Worm (Caenorhabditis elegans) whole organism, young adult: ENCODE data around the gene vamp-7.

Source experiments
- B0019.2 ChIP-seq: fragments of 200-800 bp; sonication (Bioruptor generic); conservative IDR thresholded peaks from 2 replicates; pipeline ENCODE4 v1.3.6; 2022; ENCODE audit warnings: missing genetic modification reagents, missing genetic modification characterization, missing compliant biosample characterization
- B0035.1 ChIP-seq: sonication (generic microtip); optimal IDR thresholded peaks from 2 replicates; lab custom pipeline; 2016; ENCODE audit warnings: missing genetic modification characterization, mild to moderate bottlenecking, missing compliant biosample characterization, missing genotype, missing genetic modification reagents
- B0336.3 ChIP-seq: fragments of 200-800 bp; sonication (Bioruptor generic); IDR thresholded peaks from 2 replicates; pipeline ENCODE4 v1.3.6; 2022; ENCODE audit warnings: missing genetic modification characterization, missing compliant biosample characterization
- D2030.7 ChIP-seq: fragments of 200-800 bp; sonication (Bioruptor generic); IDR thresholded peaks from 2 replicates; pipeline ENCODE4 v1.3.6; 2022; ENCODE audit warnings: missing genetic modification reagents, missing genetic modification characterization, missing compliant biosample characterization
- F33H1.4 ChIP-seq: fragments of 200-800 bp; sonication (Bioruptor generic); IDR thresholded peaks from 2 replicates; pipeline ENCODE4 v1.3.6; 2022; ENCODE audit warnings: missing genetic modification reagents, missing genetic modification characterization, missing compliant biosample characterization
- F52B5.7 ChIP-seq: sonication (generic microtip); optimal IDR thresholded peaks from 2 replicates; lab custom pipeline; 2016; ENCODE audit warnings: mild to moderate bottlenecking, missing genetic modification characterization, missing compliant biosample characterization
- F55B11.4 ChIP-seq: sonication (generic microtip); optimal IDR thresholded peaks from 2 replicates; lab custom pipeline; 2016; ENCODE audit warnings: missing compliant biosample characterization, missing genetic modification characterization, borderline replicate concordance; ENCODE audit not compliant: insufficient read depth
- F57C9.4 ChIP-seq: sonication (generic microtip); optimal IDR thresholded peaks from 2 replicates; lab custom pipeline; 2017; ENCODE audit warnings: mild to moderate bottlenecking, missing genetic modification characterization, missing compliant biosample characterization
- K11D2.4 ChIP-seq: fragments of 200-800 bp; sonication (Bioruptor generic); IDR thresholded peaks from 2 replicates; pipeline ENCODE4 v1.3.6; 2022; ENCODE audit warnings: missing genetic modification reagents, missing genetic modification characterization, missing compliant biosample characterization
- T07F8.4 ChIP-seq: sonication (generic microtip); optimal IDR thresholded peaks from 2 replicates; lab custom pipeline; 2016; ENCODE audit warnings: mild to moderate bottlenecking, missing genetic modification characterization, moderate library complexity, missing compliant biosample characterization
- Y53F4B.3 ChIP-seq: fragments of 200-800 bp; sonication (Bioruptor generic); IDR thresholded peaks from 2 replicates; pipeline ENCODE4 v1.3.6; 2022; ENCODE audit warnings: missing genetic modification reagents, missing genetic modification characterization, missing compliant biosample characterization
- Y53G8AR.9 ChIP-seq: fragments of 200-800 bp; sonication (Bioruptor generic); conservative IDR thresholded peaks from 2 replicates; pipeline ENCODE4 v1.3.6; 2022; ENCODE audit warnings: missing genetic modification reagents, missing genetic modification characterization, missing compliant biosample characterization
- aptf-3 ChIP-seq: fragments of 200-800 bp; sonication (Bioruptor generic); IDR thresholded peaks from 2 replicates; pipeline ENCODE4 v1.3.6; 2022; ENCODE audit warnings: missing genetic modification characterization, missing compliant biosample characterization
- attf-6 ChIP-seq: fragments of 200-800 bp; sonication (Bioruptor generic); IDR thresholded peaks from 2 replicates; pipeline ENCODE4 v1.3.6; 2022; ENCODE audit warnings: missing genetic modification reagents, missing genetic modification characterization, missing compliant biosample characterization
- bed-2 ChIP-seq: fragments of 200-800 bp; sonication (Bioruptor generic); IDR thresholded peaks from 2 replicates; pipeline ENCODE4 v1.3.6; 2022; ENCODE audit warnings: missing genetic modification reagents, missing genetic modification characterization, missing compliant biosample characterization
- ceh-100 ChIP-seq: fragments of 200-800 bp; sonication (Bioruptor generic); IDR thresholded peaks from 2 replicates; pipeline ENCODE4 v1.3.6; 2022; ENCODE audit warnings: missing genetic modification reagents, missing genetic modification characterization, missing compliant biosample characterization
- ceh-27 ChIP-seq: fragments of 200-800 bp; sonication (Bioruptor generic); optimal IDR thresholded peaks from 2 replicates; lab custom pipeline; 2018; ENCODE audit warnings: mild to moderate bottlenecking, missing genetic modification characterization, moderate library complexity, missing compliant biosample characterization
- ceh-58 ChIP-seq: fragments of 200-800 bp; sonication (Bioruptor generic); IDR thresholded peaks from 2 replicates; pipeline ENCODE4 v1.3.6; 2022; ENCODE audit warnings: missing genetic modification characterization, missing compliant biosample characterization
- ceh-79 ChIP-seq: sonication (generic microtip); optimal IDR thresholded peaks from 2 replicates; lab custom pipeline; 2017; ENCODE audit warnings: mild to moderate bottlenecking, missing genetic modification characterization, missing compliant biosample characterization
- ceh-91 ChIP-seq: fragments of 200-800 bp; sonication (Bioruptor generic); IDR thresholded peaks from 2 replicates; pipeline ENCODE4 v1.3.6; 2022; ENCODE audit warnings: missing genetic modification reagents, missing genetic modification characterization, missing compliant biosample characterization
- chd-7 ChIP-seq: sonication (generic microtip); optimal IDR thresholded peaks from 2 replicates; lab custom pipeline; 2016; ENCODE audit warnings: mild to moderate bottlenecking, missing genetic modification characterization, moderate library complexity, missing compliant biosample characterization
- die-1 ChIP-seq: sonication (generic microtip); optimal IDR thresholded peaks from 2 replicates; lab custom pipeline; 2016; ENCODE audit warnings: missing genotype, mild to moderate bottlenecking, missing genetic modification characterization, missing compliant biosample characterization
- egl-18 ChIP-seq: fragments of 200-800 bp; sonication (Bioruptor generic); IDR thresholded peaks from 2 replicates; pipeline ENCODE4 v1.3.6; 2022; ENCODE audit warnings: missing genetic modification reagents, missing genetic modification characterization, missing compliant biosample characterization
- egl-44 ChIP-seq: fragments of 200-800 bp; sonication (Bioruptor generic); IDR thresholded peaks from 2 replicates; pipeline ENCODE4 v1.3.6; 2022; ENCODE audit warnings: missing genetic modification reagents, missing genetic modification characterization, missing compliant biosample characterization
- hlh-12 ChIP-seq: sonication (generic microtip); optimal IDR thresholded peaks from 2 replicates; lab custom pipeline; 2016; ENCODE audit warnings: missing genetic modification characterization, missing compliant biosample characterization
- hlh-26 ChIP-seq: fragments of 200-800 bp; sonication (Bioruptor generic); conservative IDR thresholded peaks from 2 replicates; pipeline ENCODE4 v1.3.6; 2022; ENCODE audit warnings: missing genetic modification reagents, missing genetic modification characterization, missing compliant biosample characterization
- hmg-1.2 ChIP-seq: fragments of 200-800 bp; sonication (Bioruptor generic); IDR thresholded peaks from 2 replicates; pipeline ENCODE4 v1.3.6; 2022; ENCODE audit warnings: missing genetic modification reagents, missing genetic modification characterization, missing compliant biosample characterization
- hrde-1 ChIP-seq: sonication (generic microtip); optimal IDR thresholded peaks from 2 replicates; lab custom pipeline; 2016; ENCODE audit warnings: missing genetic modification characterization, mild to moderate bottlenecking, missing compliant biosample characterization, moderate library complexity, missing genotype, missing genetic modification reagents, borderline replicate concordance
- let-607 ChIP-seq, 2 experiments: fragments of 200-800 bp in 1 of 2; sonication (Bioruptor generic) in 1 of 2; sonication (generic microtip) in 1 of 2; optimal IDR thresholded peaks; 2 replicates each; lab custom pipeline; 2016 to 2018; ENCODE audit warnings: mild to moderate bottlenecking in 2 of 2, missing compliant biosample characterization in 2 of 2, missing genetic modification characterization in 2 of 2, moderate library complexity in 2 of 2, missing genotype in 1 of 2
- lin-26 ChIP-seq: fragments of 200-800 bp; sonication (Bioruptor generic); IDR thresholded peaks from 2 replicates; pipeline ENCODE4 v1.3.6; 2022; ENCODE audit warnings: missing genetic modification reagents, missing genetic modification characterization, missing compliant biosample characterization
- lin-54 ChIP-seq: fragments of 200-800 bp; sonication (Bioruptor generic); optimal IDR thresholded peaks from 2 replicates; lab custom pipeline; 2018; ENCODE audit warnings: mild to moderate bottlenecking, missing genetic modification characterization, missing compliant biosample characterization
- lir-1 ChIP-seq: fragments of 200-800 bp; sonication (Bioruptor generic); conservative IDR thresholded peaks from 2 replicates; pipeline ENCODE4 v1.3.6; 2022; ENCODE audit warnings: missing genetic modification reagents, missing genetic modification characterization, missing compliant biosample characterization
- lsl-1 ChIP-seq: fragments of 200-800 bp; sonication (Bioruptor generic); optimal IDR thresholded peaks from 2 replicates; lab custom pipeline; 2018; ENCODE audit warnings: mild to moderate bottlenecking, missing genetic modification characterization, moderate library complexity, missing compliant biosample characterization
- nfya-1 ChIP-seq: sonication (generic microtip); optimal IDR thresholded peaks from 2 replicates; lab custom pipeline; 2017; ENCODE audit warnings: antibody characterized with exemption, missing compliant biosample characterization, missing genetic modification characterization, borderline replicate concordance; ENCODE audit not compliant: insufficient read depth
- nfya-2 ChIP-seq: fragments of 200-800 bp; sonication (Bioruptor generic); IDR thresholded peaks from 2 replicates; pipeline ENCODE4 v1.3.6; 2022; ENCODE audit warnings: missing genetic modification reagents, missing genetic modification characterization, missing compliant biosample characterization
- nhr-80 ChIP-seq: sonication (generic microtip); optimal IDR thresholded peaks from 2 replicates; lab custom pipeline; 2016; ENCODE audit warnings: missing genetic modification characterization, missing compliant biosample characterization
- nhr-90 ChIP-seq: sonication (generic microtip); optimal IDR thresholded peaks from 2 replicates; lab custom pipeline; 2016; ENCODE audit warnings: missing genotype, mild to moderate bottlenecking, missing genetic modification characterization, missing compliant biosample characterization
- rcor-1 ChIP-seq: fragments of 200-800 bp; sonication (Bioruptor generic); IDR thresholded peaks from 2 replicates; pipeline ENCODE4 v1.3.6; 2022; ENCODE audit warnings: missing genetic modification reagents, missing genetic modification characterization, missing compliant biosample characterization
- repo-1 ChIP-seq: sonication (generic microtip); optimal IDR thresholded peaks from 2 replicates; lab custom pipeline; 2017; ENCODE audit warnings: mild to moderate bottlenecking, missing genetic modification characterization, missing compliant biosample characterization
- rpc-1 ChIP-seq, 2 experiments: fragments of 150-350 bp in 1 of 2; sonication (generic microtip) in 1 of 2; optimal IDR thresholded peaks; 2 replicates each; lab custom pipeline; 2014 to 2018; ENCODE audit warnings: missing biosample characterization in 1 of 2, missing genetic modification characterization in 1 of 2, missing genetic modification reagents in 1 of 2, missing genotype in 1 of 2
- sdz-38 ChIP-seq: sonication (generic microtip); optimal IDR thresholded peaks from 2 replicates; lab custom pipeline; 2016; ENCODE audit warnings: missing genotype, missing genetic modification characterization, missing compliant biosample characterization
- snpc-3.4 ChIP-seq: sonication (generic microtip); optimal IDR thresholded peaks from 2 replicates; lab custom pipeline; 2017; ENCODE audit warnings: missing genetic modification characterization, mild to moderate bottlenecking, missing compliant biosample characterization, antibody characterized with exemption, moderate library complexity, missing genotype, missing genetic modification reagents
- sptf-2 ChIP-seq: fragments of 200-800 bp; sonication (Bioruptor generic); optimal IDR thresholded peaks from 2 replicates; lab custom pipeline; 2018; ENCODE audit warnings: mild to moderate bottlenecking, missing genetic modification characterization, missing compliant biosample characterization
- tbp1 ChIP-seq: fragments of 200-800 bp; sonication (Bioruptor generic); optimal IDR thresholded peaks from 2 replicates; lab custom pipeline; 2018; ENCODE audit warnings: mild to moderate bottlenecking, missing genetic modification characterization, missing compliant biosample characterization
- ztf-26 ChIP-seq: sonication (generic microtip); optimal IDR thresholded peaks from 2 replicates; lab custom pipeline; 2017; ENCODE audit warnings: missing genetic modification characterization, missing compliant biosample characterization

The vamp-7 gene

DNA sequence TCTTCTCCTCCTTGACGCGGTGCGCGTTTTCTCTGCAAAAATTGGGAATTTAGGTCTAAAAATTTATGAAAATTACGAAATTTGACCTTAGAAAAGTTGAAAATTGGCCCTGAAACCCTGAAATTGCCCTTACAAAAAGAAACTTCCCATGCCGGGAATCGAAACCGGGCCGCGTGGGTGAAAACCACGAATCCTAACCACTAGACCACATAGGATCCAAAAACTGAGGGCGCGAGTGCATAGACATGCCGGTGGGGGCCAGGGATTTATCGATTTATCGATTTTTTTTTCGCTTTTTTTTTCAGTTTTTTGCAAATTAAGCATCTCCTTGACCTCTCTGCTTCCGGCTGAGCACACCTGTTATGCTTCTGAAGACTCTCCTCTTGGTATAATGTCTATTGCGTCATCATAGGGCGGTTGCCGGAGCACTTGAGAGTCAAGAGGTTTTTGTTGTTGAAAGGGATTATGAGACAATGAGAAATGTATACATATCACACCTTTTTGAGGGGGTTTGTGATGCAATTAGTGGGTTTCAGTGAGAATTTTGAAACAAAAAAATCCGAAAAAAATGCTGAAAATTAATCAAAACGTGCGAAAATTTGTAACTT lies 31.9 kb downstream of the vamp-7 start (continued):
- TF ChIP-seq F33H1.4 (GFP tag; lab: Robert Waterston, UW) = no peak
- peak; percentile 97 for TF ChIP-seq tbp1
- TF ChIP-seq ceh-79 (tag; lab: Kevin White, UChicago) = peak; percentile 7
- TF ChIP-seq B0019.2 (GFP tag; lab: Robert Waterston, UW) = no peak
- no peak for TF ChIP-seq nfya-1 (tag; lab: Kevin White, UChicago)
- no peak for TF ChIP-seq B0035.1 (tag; lab: Kevin White, UChicago)
- TF ChIP-seq chd-7 (tag; lab: Kevin White, UChicago) = peak; percentile 47
- TF ChIP-seq hlh-12 (tag; lab: Kevin White, UChicago) = no peak
- peak; percentile 17 for TF ChIP-seq nhr-90 (tag; lab: Kevin White, UChicago)
- 0 out of 2 replicates have a peak, but pooled peaks have one; percentile 30 for TF ChIP-seq ceh-58 (GFP tag; lab: Robert Waterston, UW)
- TF ChIP-seq Y53G8AR.9 (GFP tag; lab: Robert Waterston, UW) = no peak
- no peak for TF ChIP-seq K11D2.4 (GFP tag; lab: Robert Waterston, UW)
- TF ChIP-seq nfya-2 = no peak
- TF ChIP-seq egl-44 (GFP tag; lab: Robert Waterston, UW) = peak; percentile 58; the same call in 1 of the 2 replicates
- TF ChIP-seq Y53F4B.3 (GFP tag; lab: Robert Waterston, UW) = no peak
- TF ChIP-seq D2030.7 (GFP tag; lab: Robert Waterston, UW) = peak; percentile 43; the same call in 1 of the 2 replicates

DNA sequence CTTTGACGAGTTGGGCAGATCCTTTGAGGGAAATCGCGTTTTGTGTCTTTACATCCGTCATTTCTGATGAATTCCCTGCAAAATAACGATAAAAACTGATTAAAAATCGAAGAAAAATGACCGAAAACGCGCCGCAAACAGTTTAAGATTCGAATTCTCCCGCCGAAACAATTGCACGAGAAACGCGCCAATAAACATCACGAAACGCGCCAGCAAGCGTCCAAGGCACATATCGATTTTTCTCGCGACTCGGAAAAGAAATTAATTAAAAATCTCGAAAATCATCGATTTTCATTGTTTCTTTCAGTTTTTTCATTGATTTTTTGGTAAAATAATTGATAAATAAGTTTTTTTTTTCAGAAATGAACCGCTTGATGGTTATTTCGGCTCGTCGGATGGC lies 33.1 kb downstream of the vamp-7 start, which contains the start of the genes mdf-2 and nduv-3:
Gene mdf-2 (minus strand): TSS at position 176 of the 400 bp plus-strand sequence.
Gene nduv-3 (plus strand): TSS at position 361 of the 400 bp plus-strand sequence.
- no peak for TF ChIP-seq ceh-100 (GFP tag; lab: Robert Waterston, UW)
- TF ChIP-seq chd-7 (tag; lab: Kevin White, UChicago) = no peak
- peak; percentile 54; the same call in 1 of the 2 replicates for TF ChIP-seq rcor-1 (GFP tag; lab: Robert Waterston, UW)
- TF ChIP-seq B0336.3 = peak; percentile 66
- TF ChIP-seq hlh-12 (tag; lab: Kevin White, UChicago) = no peak
- TF ChIP-seq F55B11.4 (tag; lab: Kevin White, UChicago) = no peak
- no peak for TF ChIP-seq hlh-26
- no peak for TF ChIP-seq egl-18
- TF ChIP-seq lin-26 (GFP tag; lab: Robert Waterston, UW) = no peak
- TF ChIP-seq snpc-3.4 (tag; lab: Kevin White, UChicago) = peak; percentile 74
- TF ChIP-seq ztf-26 (tag; lab: Kevin White, UChicago) = peak; percentile 26
- no peak for TF ChIP-seq let-607 (tag; optimal IDR thresholded peaks at IDR 0.05; lab: Kevin White, UChicago)
- TF ChIP-seq sdz-38 (tag; lab: Kevin White, UChicago) = no peak
- TF ChIP-seq aptf-3 (GFP tag; lab: Robert Waterston, UW) = no peak
- TF ChIP-seq ceh-58 (GFP tag; lab: Robert Waterston, UW) = no peak
- TF ChIP-seq attf-6 (GFP tag; lab: Robert Waterston, UW) = 0 out of 2 replicates have a peak, but pooled peaks have one; percentile 26
- no peak for TF ChIP-seq repo-1 (tag; lab: Kevin White, UChicago)
- TF ChIP-seq Y53G8AR.9 (GFP tag; lab: Robert Waterston, UW) = peak; percentile 49; the same call in 1 of the 2 replicates
- peak; percentile 70 for TF ChIP-seq F33H1.4 (GFP tag; lab: Robert Waterston, UW)
- TF ChIP-seq K11D2.4 (GFP tag; lab: Robert Waterston, UW) = no peak
- TF ChIP-seq lir-1 (GFP tag; lab: Robert Waterston, UW) = no peak
- TF ChIP-seq hrde-1 (tag; lab: Kevin White, UChicago) = no peak
- TF ChIP-seq nfya-2 = no peak
- peak; percentile 46; the same call in 1 of the 2 replicates for TF ChIP-seq hmg-1.2 (GFP tag; lab: Robert Waterston, UW)
- no peak for TF ChIP-seq F52B5.7 (tag; lab: Kevin White, UChicago)
- no peak for TF ChIP-seq sptf-2 (GFP tag; lab: Kevin White, UChicago)
- TF ChIP-seq lsl-1 (GFP tag; lab: Kevin White, UChicago) = peak; percentile 58
- TF ChIP-seq lin-54 = peak; percentile 84
- TF ChIP-seq ceh-27 (GFP tag; lab: Kevin White, UChicago) = no peak
- no peak for TF ChIP-seq bed-2
- no peak for TF ChIP-seq T07F8.4 (tag; lab: Kevin White, UChicago)
- peak; percentile 75; the same call in 1 of the 2 replicates for TF ChIP-seq ceh-91 (GFP tag; lab: Robert Waterston, UW)
- TF ChIP-seq F57C9.4 (tag; lab: Kevin White, UChicago) = no peak
- TF ChIP-seq die-1 (tag; lab: Kevin White, UChicago) = no peak
- no peak for TF ChIP-seq nhr-80 (tag; lab: Kevin White, UChicago)
- no peak for TF ChIP-seq rpc-1 (optimal IDR thresholded peaks at IDR 0.05; lab: Kevin White, UChicago)
- TF ChIP-seq rpc-1 (tag; optimal IDR thresholded peaks at IDR 0.05; lab: Kevin White, UChicago) = no peak
